Fruit fly (Drosophila melanogaster): ENCODE data around the gene Cdep.

The Cdep gene

dm6 chr3R:4970415-4971140, 60.2 kb downstream of the Cdep start (continued):
- TF ChIP-seq CG8478 (optimal IDR thresholded peaks at IDR 0.05) (peak; percentile 89), gt (GFP tag; IDR thresholded peaks at IDR 0.05) (no peak), Dad (GFP tag; optimal IDR thresholded peaks at IDR 0.05) (peak; percentile 72), Nf-YB (GFP tag; optimal IDR thresholded peaks at IDR 0.05) (no peak), Atf6 (GFP tag; IDR thresholded peaks at IDR 0.05) (no peak), CG10654 (GFP tag; optimal IDR thresholded peaks at IDR 0.05) (peak; percentile 59), CG7839 (tag; optimal IDR thresholded peaks at IDR 0.05) (peak; percentile 55), Fer1 (GFP tag; optimal IDR thresholded peaks at IDR 0.05) (no peak), Mes4 (GFP tag; optimal IDR thresholded peaks at IDR 0.05) (peak; percentile 62), ATbp (GFP tag; optimal IDR thresholded peaks at IDR 0.05) (no peak), CG7928 (GFP tag; optimal IDR thresholded peaks at IDR 0.05) (peak; percentile 93), Usf (GFP tag; optimal IDR thresholded peaks at IDR 0.05) (no peak), CG3407 (GFP tag; optimal IDR thresholded peaks at IDR 0.05) (no peak), CG10462 (GFP tag; optimal IDR thresholded peaks at IDR 0.05) (no peak), z (GFP tag; IDR thresholded peaks at IDR 0.05) (no peak; the same call in 2 of the 3 replicates), Nf-YA (GFP tag; IDR thresholded peaks at IDR 0.05) (no peak), ERR (GFP tag; optimal IDR thresholded peaks at IDR 0.05) (no peak), CG17568 (GFP tag; optimal IDR thresholded peaks at IDR 0.05) (no peak), chm (GFP tag; IDR thresholded peaks at IDR 0.05) (peak; percentile 71), toy (GFP tag; IDR thresholded peaks at IDR 0.05) (no peak), nerfin-1 (tag; optimal IDR thresholded peaks at IDR 0.05) (no peak), Deaf1 (tag; optimal IDR thresholded peaks at IDR 0.05) (no peak), CG4360 (GFP tag; IDR thresholded peaks at IDR 0.05) (no peak), dati (GFP tag; IDR thresholded peaks at IDR 0.05) (no peak), CG31441 (GFP tag; IDR thresholded peaks at IDR 0.05) (no peak), twi (tag; optimal IDR thresholded peaks at IDR 0.05) (no peak), caup (GFP tag; optimal IDR thresholded peaks at IDR 0.05; ENCODE audit: severe bottlenecking) (no peak), Bteb2 (GFP tag; optimal IDR thresholded peaks at IDR 0.05) (no peak), gsb-n (tag; optimal IDR thresholded peaks at IDR 0.05) (no peak), CG8089 (GFP tag; optimal IDR thresholded peaks at IDR 0.05) (peak; percentile 20), yki (optimal IDR thresholded peaks at IDR 0.05) (peak; percentile 1), Doc3 (GFP tag; IDR thresholded peaks at IDR 0.05; ENCODE audit: partially characterized antibody) (no peak), CG43689 (GFP tag; IDR thresholded peaks at IDR 0.05) (no peak), CG12071 (GFP tag; optimal IDR thresholded peaks at IDR 0.05) (no peak), CG2116 (GFP tag; optimal IDR thresholded peaks at IDR 0.05) (peak; percentile 21), jigr1 (GFP tag; IDR thresholded peaks at IDR 0.05) (no peak; the same call in 2 of the 3 replicates), gcm (GFP tag; optimal IDR thresholded peaks at IDR 0.05) (no peak), Dp (GFP tag; optimal IDR thresholded peaks at IDR 0.05) (peak; percentile 25), ash1 (GFP tag; optimal IDR thresholded peaks at IDR 0.05) (peak; percentile 44), CG16813 (GFP tag; IDR thresholded peaks at IDR 0.05; ENCODE audit: partially characterized antibody) (peak; percentile 67), CG2129 (GFP tag; IDR thresholded peaks at IDR 0.05; ENCODE audit: partially characterized antibody) (no peak), CG2199 (GFP tag; IDR thresholded peaks at IDR 0.05) (peak; percentile 85; the same call in 2 of the 3 replicates), CG9727 (GFP tag; optimal IDR thresholded peaks at IDR 0.05) (no peak), CG11696 (GFP tag; IDR thresholded peaks at IDR 0.05) (no peak), pan (optimal IDR thresholded peaks at IDR 0.05) (no peak), pan (GFP tag; optimal IDR thresholded peaks at IDR 0.05 in 1 of 2, IDR thresholded peaks at IDR 0.05 in 1 of 2) (peak in 1 of 2 experiments; percentile 64), ttk (GFP tag; IDR thresholded peaks at IDR 0.05) (no peak), HLHmδ (GFP tag; optimal IDR thresholded peaks at IDR 0.05) (peak; percentile 34), gem (tag; optimal IDR thresholded peaks at IDR 0.05) (peak; percentile 58), bowl (GFP tag; IDR thresholded peaks at IDR 0.05) (no peak), Doc2 (GFP tag; IDR thresholded peaks at IDR 0.05) (no peak)
